Worm (Caenorhabditis elegans) whole organism, early embryonic: ENCODE results near the gene nduv-2.

Experiments
- B0310.2 ChIP-seq: sonication (generic microtip); optimal IDR thresholded peaks from 2 replicates; lab custom pipeline; 2016; ENCODE audit warnings: mild to moderate bottlenecking, missing genetic modification characterization, missing compliant biosample characterization
- F13C5.2 ChIP-seq: sonication (generic microtip); optimal IDR thresholded peaks from 2 replicates; lab custom pipeline; 2017; ENCODE audit warnings: mild to moderate bottlenecking, missing genetic modification characterization, inconsistent platforms, missing compliant biosample characterization
- aly-1 ChIP-seq: sonication (generic microtip); optimal IDR thresholded peaks from 2 replicates; lab custom pipeline; 2016; ENCODE audit warnings: missing genetic modification characterization, missing compliant biosample characterization
- ama-1 ChIP-seq: fragments of 150-350 bp; optimal IDR thresholded peaks from 2 replicates; lab custom pipeline; 2014
- ceh-13 ChIP-seq: fragments of 200-800 bp; sonication (Bioruptor generic); optimal IDR thresholded peaks from 2 replicates; lab custom pipeline; 2018; ENCODE audit warnings: mild to moderate bottlenecking, missing genetic modification characterization, missing compliant biosample characterization
- ceh-36 ChIP-seq: sonication (generic microtip); optimal IDR thresholded peaks from 2 replicates; lab custom pipeline; 2016; ENCODE audit warnings: missing genetic modification characterization, inconsistent platforms, missing compliant biosample characterization
- ets-7 ChIP-seq: sonication (generic microtip); optimal IDR thresholded peaks from 2 replicates; lab custom pipeline; 2016; ENCODE audit warnings: missing genotype, missing genetic modification characterization, missing compliant biosample characterization
- flt-1 ChIP-seq: fragments of 200-800 bp; sonication (Bioruptor generic); IDR thresholded peaks from 2 replicates; pipeline ENCODE4 v1.3.6; 2022; ENCODE audit warnings: missing genetic modification characterization, missing compliant biosample characterization
- hmbx-1 ChIP-seq: sonication (generic microtip); optimal IDR thresholded peaks from 2 replicates; lab custom pipeline; 2016; ENCODE audit warnings: mild to moderate bottlenecking, missing genetic modification characterization, missing compliant biosample characterization
- hmg-4 ChIP-seq: fragments of 200-800 bp; sonication (Bioruptor generic); optimal IDR thresholded peaks from 2 replicates; lab custom pipeline; 2018; ENCODE audit warnings: mild to moderate bottlenecking, missing genetic modification characterization, missing compliant biosample characterization
- hnd-1 ChIP-seq: sonication (generic microtip); optimal IDR thresholded peaks from 2 replicates; lab custom pipeline; 2016; ENCODE audit warnings: missing genetic modification characterization, missing compliant biosample characterization
- pes-1 ChIP-seq: fragments of 200-800 bp; sonication (Bioruptor generic); IDR thresholded peaks from 2 replicates; pipeline ENCODE4 v1.3.6; 2022; ENCODE audit warnings: missing genetic modification reagents, missing genetic modification characterization, missing compliant biosample characterization
- scrt-1 ChIP-seq: fragments of 200-800 bp; sonication (Bioruptor generic); IDR thresholded peaks from 2 replicates; pipeline ENCODE4 v1.3.6; 2022; ENCODE audit warnings: missing genetic modification characterization, missing compliant biosample characterization
- sea-1 ChIP-seq: fragments of 200-800 bp; sonication (Bioruptor generic); conservative IDR thresholded peaks from 2 replicates; pipeline ENCODE4 v1.3.6; 2022; ENCODE audit warnings: missing genetic modification characterization, missing compliant biosample characterization
- tbx-11 ChIP-seq: fragments of 200-800 bp; sonication (Bioruptor generic); IDR thresholded peaks from 2 replicates; pipeline ENCODE4 v1.3.6; 2022; ENCODE audit warnings: missing genetic modification characterization, missing compliant biosample characterization
- tbx-37 ChIP-seq: fragments of 200-800 bp; sonication (Bioruptor generic); conservative IDR thresholded peaks from 2 replicates; pipeline ENCODE4 v1.3.6; 2022; ENCODE audit warnings: missing genetic modification reagents, missing genetic modification characterization, missing compliant biosample characterization
- tra-4 ChIP-seq: sonication (generic microtip); optimal IDR thresholded peaks from 2 replicates; lab custom pipeline; 2017; ENCODE audit warnings: missing genetic modification characterization, missing compliant biosample characterization

The nduv-2 gene

ce11 chrV:13647185-13647584, 21.8 kb upstream of the nduv-2 start:
- peak; percentile 14 for TF ChIP-seq aly-1 (tag; lab: Kevin White, UChicago)
- no peak for TF ChIP-seq ceh-36 (tag; lab: Kevin White, UChicago)

- TF ChIP-seq sea-1 (GFP tag; lab: Robert Waterston, UW) = peak; percentile 78
- no peak for TF ChIP-seq ceh-13 (GFP tag; lab: Kevin White, UChicago)
- no peak for TF ChIP-seq hmbx-1 (tag; lab: Kevin White, UChicago)
- no peak for TF ChIP-seq aly-1 (tag; lab: Kevin White, UChicago)
- no peak for TF ChIP-seq ama-1 (lab: Kevin White, UChicago)
- TF ChIP-seq tra-4 = no peak
- TF ChIP-seq F13C5.2 (tag; lab: Kevin White, UChicago) = no peak
- TF ChIP-seq hnd-1 (tag; lab: Kevin White, UChicago) = no peak
- no peak for TF ChIP-seq hmg-4 (GFP tag; lab: Kevin White, UChicago)
- TF ChIP-seq flt-1 (GFP tag; lab: Robert Waterston, UW) = peak; percentile 50; the same call in 1 of the 2 replicates
- TF ChIP-seq ets-7 = no peak
- peak; percentile 75 for TF ChIP-seq pes-1 (GFP tag; lab: Robert Waterston, UW)
- 0 out of 2 replicates have a peak, but pooled peaks have one; percentile 62 for TF ChIP-seq scrt-1 (GFP tag; lab: Robert Waterston, UW)
- TF ChIP-seq tbx-11 = peak; percentile 42; the same call in 1 of the 2 replicates
- no peak for TF ChIP-seq tbx-37
- TF ChIP-seq ceh-36 (tag; lab: Kevin White, UChicago) = no peak
- no peak for TF ChIP-seq B0310.2 (tag; lab: Kevin White, UChicago)
These were observed 20.6 kb upstream of the nduv-2 start for ce11 chrV:13645848-13646578.

- TF ChIP-seq B0310.2 (tag; lab: Kevin White, UChicago) = no peak
- TF ChIP-seq scrt-1 (GFP tag; lab: Robert Waterston, UW) = no peak
- TF ChIP-seq hmbx-1 (tag; lab: Kevin White, UChicago) = no peak
- no peak for TF ChIP-seq tbx-11
- no peak for TF ChIP-seq tbx-37
- TF ChIP-seq pes-1 (GFP tag; lab: Robert Waterston, UW) = no peak
- TF ChIP-seq F13C5.2 (tag; lab: Kevin White, UChicago) = no peak
- TF ChIP-seq ets-7 = no peak
- TF ChIP-seq hmg-4 (GFP tag; lab: Kevin White, UChicago) = no peak
- no peak for TF ChIP-seq tra-4
- TF ChIP-seq hnd-1 (tag; lab: Kevin White, UChicago) = no peak
- TF ChIP-seq flt-1 (GFP tag; lab: Robert Waterston, UW) = no peak
- no peak for TF ChIP-seq ama-1 (lab: Kevin White, UChicago)
- no peak for TF ChIP-seq sea-1 (GFP tag; lab: Robert Waterston, UW)
- no peak for TF ChIP-seq ceh-36 (tag; lab: Kevin White, UChicago)
- no peak for TF ChIP-seq ceh-13 (GFP tag; lab: Kevin White, UChicago)
- no peak for TF ChIP-seq aly-1 (tag; lab: Kevin White, UChicago)
These were observed 12.7 kb upstream of the nduv-2 start for ce11 chrV:13638040-13638439.

- TF ChIP-seq hmg-4 (GFP tag; lab: Kevin White, UChicago) = no peak
These were observed 11.0 kb upstream of the nduv-2 start for ce11 chrV:13636411-13636810.

ce11 chrV:13634149-13634548, 8.8 kb upstream of the nduv-2 start, which contains the start of gene H37A05.2:
H37A05.2 (minus strand) TSS chrV:13634249.
- TF ChIP-seq hnd-1 (tag; lab: Kevin White, UChicago) = no peak
- no peak for TF ChIP-seq ceh-13 (GFP tag; lab: Kevin White, UChicago)
- no peak for TF ChIP-seq flt-1 (GFP tag; lab: Robert Waterston, UW)
- TF ChIP-seq B0310.2 (tag; lab: Kevin White, UChicago) = no peak
- TF ChIP-seq tra-4 = no peak
- no peak for TF ChIP-seq tbx-37
- no peak for TF ChIP-seq hmbx-1 (tag; lab: Kevin White, UChicago)
- no peak for TF ChIP-seq aly-1 (tag; lab: Kevin White, UChicago)
- TF ChIP-seq F13C5.2 (tag; lab: Kevin White, UChicago) = no peak
- no peak for TF ChIP-seq scrt-1 (GFP tag; lab: Robert Waterston, UW)
- no peak for TF ChIP-seq hmg-4 (GFP tag; lab: Kevin White, UChicago)
- no peak for TF ChIP-seq tbx-11
- no peak for TF ChIP-seq sea-1 (GFP tag; lab: Robert Waterston, UW)
- TF ChIP-seq ceh-36 (tag; lab: Kevin White, UChicago) = no peak
- TF ChIP-seq ets-7 = no peak
- no peak for TF ChIP-seq pes-1 (GFP tag; lab: Robert Waterston, UW)
- no peak for TF ChIP-seq ama-1 (lab: Kevin White, UChicago)

- no peak for TF ChIP-seq pes-1 (GFP tag; lab: Robert Waterston, UW)
- no peak for TF ChIP-seq ama-1 (lab: Kevin White, UChicago)
- TF ChIP-seq hmbx-1 (tag; lab: Kevin White, UChicago) = no peak
- no peak for TF ChIP-seq hmg-4 (GFP tag; lab: Kevin White, UChicago)
- no peak for TF ChIP-seq ceh-13 (GFP tag; lab: Kevin White, UChicago)
- no peak for TF ChIP-seq F13C5.2 (tag; lab: Kevin White, UChicago)
- no peak for TF ChIP-seq B0310.2 (tag; lab: Kevin White, UChicago)
- no peak for TF ChIP-seq ets-7
- no peak for TF ChIP-seq scrt-1 (GFP tag; lab: Robert Waterston, UW)
These were observed 1.8 kb upstream of the nduv-2 start, which contains the start of gene sde-2 for ce11 chrV:13627103-13627623. sde-2 (plus strand) TSS chrV:13627573.

ce11 chrV:13624424-13624823, 943 bp downstream of the nduv-2 start, which contains the start of gene F53F4.11:
F53F4.11 (minus strand) TSS chrV:13624524.
- TF ChIP-seq F13C5.2 (tag; lab: Kevin White, UChicago) (no peak), ets-7 (no peak), tra-4 (no peak), pes-1 (GFP tag; lab: Robert Waterston, UW) (no peak), ceh-36 (tag; lab: Kevin White, UChicago) (no peak), hmbx-1 (tag; lab: Kevin White, UChicago) (no peak), ama-1 (lab: Kevin White, UChicago) (no peak)
